Worm (Caenorhabditis elegans): ENCODE data around the gene C04G6.11.
A peak's percentile ranks its signal among the peaks of the same experiment; 100 is the strongest.

C04G6.11 gene

ce11 chrII:5081124-5081913 is 22.3 kb downstream of the C04G6.11 start, which contains the start of gene dsh-2 (continued):
- TF ChIP-seq athp-1 (tag; optimal IDR thresholded peaks at IDR 0.05) (no peak), ceh-27 (GFP tag; optimal IDR thresholded peaks at IDR 0.05) (peak; percentile 30), egrh-3 (GFP tag; IDR thresholded peaks at IDR 0.05) (no peak), him-1 (tag; optimal IDR thresholded peaks at IDR 0.05) (peak; percentile 3), lsl-1 (GFP tag; optimal IDR thresholded peaks at IDR 0.05) (peak; percentile 45), snpc-3.4 (tag; optimal IDR thresholded peaks at IDR 0.05) (peak; percentile 25), mel-28 (tag; optimal IDR thresholded peaks at IDR 0.05; ENCODE audit: borderline replicate concordance) (no peak), bed-1 (GFP tag; IDR thresholded peaks at IDR 0.05) (no peak), madf-8 (GFP tag; conservative IDR thresholded peaks at IDR 0.05) (no peak), cebp-1 (GFP tag; IDR thresholded peaks at IDR 0.05) (peak; percentile 56; the same call in 1 of the 2 replicates), cebp-1 (tag; optimal IDR thresholded peaks at IDR 0.05) (peak; percentile 90), attf-6 (GFP tag; IDR thresholded peaks at IDR 0.05) (no peak), ztf-26 (tag; optimal IDR thresholded peaks at IDR 0.05) (no peak), lin-54 (GFP tag; optimal IDR thresholded peaks at IDR 0.05) (peak; percentile 40), sdz-38 (tag; optimal IDR thresholded peaks at IDR 0.05) (no peak), lin-40 (tag; optimal IDR thresholded peaks at IDR 0.05) (peak; percentile 33), nhr-80 (tag; optimal IDR thresholded peaks at IDR 0.05) (peak; percentile 49), D2030.7 (GFP tag; IDR thresholded peaks at IDR 0.05) (peak; percentile 44), mcd-1 (GFP tag; IDR thresholded peaks at IDR 0.05) (peak; percentile 50), nhr-90 (tag; optimal IDR thresholded peaks at IDR 0.05) (no peak), Y67H2A.10 (GFP tag; conservative IDR thresholded peaks at IDR 0.05) (no peak), Y53G8AR.9 (GFP tag; conservative IDR thresholded peaks at IDR 0.05) (no peak), ceh-100 (GFP tag; IDR thresholded peaks at IDR 0.05) (no peak), hsf-1 (GFP tag; IDR thresholded peaks at IDR 0.05) (no peak), die-1 (tag; optimal IDR thresholded peaks at IDR 0.05) (no peak), F37B4.10 (GFP tag; IDR thresholded peaks at IDR 0.05) (no peak), Y79H2A.3 (GFP tag; conservative IDR thresholded peaks at IDR 0.05) (no peak), dox-1 (GFP tag; IDR thresholded peaks at IDR 0.05) (peak; percentile 54; the same call in 1 of the 2 replicates), cebp-2 (GFP tag; IDR thresholded peaks at IDR 0.05) (no peak), F57A8.1 (GFP tag; optimal IDR thresholded peaks at IDR 0.05) (no peak), zim-3 (tag; optimal IDR thresholded peaks at IDR 0.05) (no peak)

DNA sequence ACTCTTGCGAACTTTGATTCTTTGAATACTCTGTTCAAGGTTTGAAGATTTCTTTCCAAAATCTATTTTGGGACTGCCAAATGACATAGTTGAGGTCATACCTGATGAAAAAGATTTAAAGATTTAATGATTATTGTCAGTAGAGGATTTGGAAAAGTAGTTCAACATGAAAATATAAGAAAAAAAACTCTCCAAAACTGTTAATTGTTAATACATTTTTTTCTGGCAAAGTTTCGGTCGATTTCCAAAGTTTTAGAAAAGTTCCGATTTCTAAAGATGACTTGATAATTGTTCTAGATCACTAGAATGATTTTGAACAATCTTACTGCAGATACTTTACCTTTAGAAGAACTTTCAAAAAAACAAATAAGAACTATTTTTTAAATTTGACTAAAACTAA is 32.4 kb downstream of the C04G6.11 start, which contains the start of gene C27A2.7:
C27A2.7 (minus strand) TSS at position 101 of the 400 bp plus-strand sequence.
- TF ChIP-seq die-1 (tag; optimal IDR thresholded peaks at IDR 0.05), result no peak
- TF ChIP-seq ztf-28 (GFP tag; IDR thresholded peaks at IDR 0.05), result no peak
- TF ChIP-seq hsf-1 (GFP tag; IDR thresholded peaks at IDR 0.05), result no peak
- no peak for TF ChIP-seq ZK185.1 (tag; optimal IDR thresholded peaks at IDR 0.05; ENCODE audit: poor library complexity, severe bottlenecking)
- TF ChIP-seq madf-8 (GFP tag; conservative IDR thresholded peaks at IDR 0.05), result no peak
- no peak for TF ChIP-seq ztf-22 (GFP tag; optimal IDR thresholded peaks at IDR 0.05)
- no peak for TF ChIP-seq dox-1 (GFP tag; IDR thresholded peaks at IDR 0.05)
- no peak for TF ChIP-seq F23B12.7 (tag; optimal IDR thresholded peaks at IDR 0.05; ENCODE audit: insufficient read depth)
- no peak for TF ChIP-seq pha-4 (tag; optimal IDR thresholded peaks at IDR 0.05)
- no peak for TF ChIP-seq nfyb-1 (GFP tag; IDR thresholded peaks at IDR 0.05)
- no peak for TF ChIP-seq F57C9.4 (tag; optimal IDR thresholded peaks at IDR 0.05)
- no peak for TF ChIP-seq mcd-1 (GFP tag; IDR thresholded peaks at IDR 0.05)
- no peak for TF ChIP-seq repo-1 (tag; optimal IDR thresholded peaks at IDR 0.05)
